Worm (Caenorhabditis elegans): ENCODE data around the gene rfth-1.

The rfth-1 gene

DNA sequence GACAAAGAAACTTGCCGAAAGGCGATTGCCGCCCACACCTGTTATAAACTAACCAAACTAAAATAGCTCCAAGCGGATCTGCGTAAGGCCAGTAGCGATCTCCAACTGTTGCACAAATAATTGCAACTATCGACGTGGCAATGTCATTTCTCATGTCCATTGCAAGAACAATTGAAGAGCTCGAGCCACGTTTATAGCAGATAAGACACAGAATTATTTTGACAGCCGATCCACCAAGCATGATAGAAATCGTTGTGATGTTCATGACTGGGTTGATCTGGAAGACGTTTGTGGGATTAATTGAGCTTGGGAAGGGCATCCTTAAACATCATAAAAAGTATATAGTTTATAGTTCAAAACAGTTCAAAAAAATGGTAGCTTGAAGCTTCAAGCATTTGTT lies 31.9 kb upstream of the rfth-1 start:
- no peak for TF ChIP-seq sea-1 (GFP tag; conservative IDR thresholded peaks at IDR 0.05)
- TF ChIP-seq ama-1 (optimal IDR thresholded peaks at IDR 0.05) = no peak
- no peak for TF ChIP-seq tbx-37 (GFP tag; conservative IDR thresholded peaks at IDR 0.05)
- no peak for TF ChIP-seq ceh-13 (GFP tag; optimal IDR thresholded peaks at IDR 0.05)
- TF ChIP-seq hmg-4 (GFP tag; optimal IDR thresholded peaks at IDR 0.05) = no peak

DNA sequence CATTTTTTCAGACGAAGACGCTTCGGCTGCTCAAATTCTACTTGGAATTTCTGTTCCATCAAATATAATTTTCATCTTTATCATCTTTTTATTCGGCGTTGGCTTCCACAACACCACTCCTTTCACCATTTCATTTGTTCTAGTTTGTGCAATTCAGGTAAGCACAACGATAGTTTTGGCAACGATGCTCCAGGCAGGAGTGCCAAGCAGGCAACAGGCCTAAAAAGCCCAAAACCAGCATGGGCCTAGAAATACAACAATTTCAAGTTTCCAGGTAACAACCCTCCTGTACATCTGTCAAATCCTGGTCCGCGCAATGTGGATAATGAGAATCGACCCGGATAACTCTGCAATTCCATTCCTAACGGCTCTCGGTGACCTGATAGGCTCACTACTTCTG lies 30.1 kb upstream of the rfth-1 start:
- TF ChIP-seq F13C5.2 (tag; optimal IDR thresholded peaks at IDR 0.05) (no peak), aly-1 (tag; optimal IDR thresholded peaks at IDR 0.05) (no peak), hmbx-1 (tag; optimal IDR thresholded peaks at IDR 0.05) (no peak), tbx-37 (GFP tag; conservative IDR thresholded peaks at IDR 0.05) (no peak), ceh-36 (tag; optimal IDR thresholded peaks at IDR 0.05) (no peak)

DNA sequence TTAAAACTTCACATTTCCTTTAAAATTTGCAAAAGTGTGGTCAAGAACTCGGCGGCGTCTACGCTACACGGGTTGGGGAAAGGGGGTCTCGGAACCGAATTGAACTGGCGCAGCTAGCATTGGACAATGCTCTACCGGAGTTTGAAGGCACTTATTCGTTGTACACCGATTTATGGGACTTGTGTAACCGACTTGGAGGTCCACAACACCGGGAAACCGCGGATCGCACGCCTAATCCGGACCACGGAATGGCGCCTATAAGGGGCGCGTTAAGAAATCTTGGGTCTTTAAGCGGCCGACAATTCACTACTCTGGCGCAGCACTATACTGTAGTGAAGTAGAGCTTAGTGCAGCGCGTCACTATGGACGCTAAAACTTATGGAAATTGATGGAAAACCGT lies 27.6 kb upstream of the rfth-1 start:
- TF ChIP-seq hmg-4 (GFP tag; optimal IDR thresholded peaks at IDR 0.05) (no peak), tbx-37 (GFP tag; conservative IDR thresholded peaks at IDR 0.05) (no peak)

DNA sequence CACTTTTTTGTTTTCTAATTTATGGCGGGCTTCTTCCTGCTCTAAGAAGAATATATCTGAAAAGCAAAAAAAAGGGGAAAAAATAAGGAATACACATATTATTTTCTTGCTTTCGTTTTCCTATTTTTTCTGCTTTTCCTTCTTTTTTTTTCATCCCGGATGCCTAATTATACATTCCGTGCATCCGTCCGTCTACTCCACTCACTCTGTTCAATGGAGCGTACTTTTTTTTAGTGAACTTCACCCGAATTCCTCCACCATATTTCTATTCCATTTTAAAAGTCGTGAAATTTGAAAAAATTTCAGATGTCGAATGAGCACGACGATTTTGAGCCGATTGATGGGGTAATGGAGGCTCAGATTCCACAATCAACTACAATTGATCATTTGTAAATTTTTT lies 25.1 kb upstream of the rfth-1 start, which contains the start of gene ZK185.2:
TSS of gene ZK185.2 (plus strand) at position 301 of the 400 bp plus-strand sequence.
- no peak for TF ChIP-seq tbx-37 (GFP tag; conservative IDR thresholded peaks at IDR 0.05)
- no peak for TF ChIP-seq flt-1 (GFP tag; IDR thresholded peaks at IDR 0.05)
- TF ChIP-seq sea-1 (GFP tag; conservative IDR thresholded peaks at IDR 0.05) = no peak
- TF ChIP-seq ama-1 (optimal IDR thresholded peaks at IDR 0.05) = no peak
- no peak for TF ChIP-seq aly-1 (tag; optimal IDR thresholded peaks at IDR 0.05)
- no peak for TF ChIP-seq ceh-36 (tag; optimal IDR thresholded peaks at IDR 0.05)
- TF ChIP-seq F13C5.2 (tag; optimal IDR thresholded peaks at IDR 0.05) = no peak
- no peak for TF ChIP-seq scrt-1 (GFP tag; IDR thresholded peaks at IDR 0.05)
- no peak for TF ChIP-seq pes-1 (GFP tag; IDR thresholded peaks at IDR 0.05)
- TF ChIP-seq tbx-11 (GFP tag; IDR thresholded peaks at IDR 0.05) = no peak
- TF ChIP-seq tra-4 (tag; optimal IDR thresholded peaks at IDR 0.05) = no peak
- no peak for TF ChIP-seq hmbx-1 (tag; optimal IDR thresholded peaks at IDR 0.05)
- TF ChIP-seq hnd-1 (tag; optimal IDR thresholded peaks at IDR 0.05) = no peak
- no peak for TF ChIP-seq ceh-13 (GFP tag; optimal IDR thresholded peaks at IDR 0.05)
- no peak for TF ChIP-seq B0310.2 (tag; optimal IDR thresholded peaks at IDR 0.05)
- no peak for TF ChIP-seq ets-7 (tag; optimal IDR thresholded peaks at IDR 0.05)
- TF ChIP-seq hmg-4 (GFP tag; optimal IDR thresholded peaks at IDR 0.05) = no peak

DNA sequence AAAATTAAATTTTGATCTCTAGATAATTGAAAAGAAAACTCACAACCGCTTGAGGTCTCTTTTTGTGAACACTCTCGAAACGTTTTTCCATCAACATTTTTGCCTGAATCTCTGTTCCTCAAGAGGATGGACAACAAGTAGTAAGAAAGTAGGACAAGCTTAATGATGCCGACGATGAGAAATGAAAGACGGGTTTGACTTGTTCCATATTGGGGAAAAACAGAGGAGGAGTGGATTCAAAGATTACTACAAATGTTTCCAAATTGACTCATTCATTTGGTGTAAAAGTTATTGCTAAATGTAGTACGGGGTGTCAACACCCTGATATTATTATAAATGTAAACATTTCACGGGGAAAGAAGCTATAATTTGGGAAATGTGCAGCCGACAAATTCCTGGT lies 21.9 kb upstream of the rfth-1 start, which contains the start of gene ZK185.4:
TSS of gene ZK185.4 (minus strand) at position 101 of the 400 bp plus-strand sequence.
- TF ChIP-seq hmg-4 (GFP tag; optimal IDR thresholded peaks at IDR 0.05) (no peak), ama-1 (optimal IDR thresholded peaks at IDR 0.05) (no peak), pes-1 (GFP tag; IDR thresholded peaks at IDR 0.05) (no peak), B0310.2 (tag; optimal IDR thresholded peaks at IDR 0.05) (no peak), ets-7 (tag; optimal IDR thresholded peaks at IDR 0.05) (no peak), scrt-1 (GFP tag; IDR thresholded peaks at IDR 0.05) (no peak), tra-4 (tag; optimal IDR thresholded peaks at IDR 0.05) (no peak), ceh-13 (GFP tag; optimal IDR thresholded peaks at IDR 0.05) (no peak), ceh-36 (tag; optimal IDR thresholded peaks at IDR 0.05) (no peak), flt-1 (GFP tag; IDR thresholded peaks at IDR 0.05) (no peak), hmbx-1 (tag; optimal IDR thresholded peaks at IDR 0.05) (no peak), sea-1 (GFP tag; conservative IDR thresholded peaks at IDR 0.05) (no peak), F13C5.2 (tag; optimal IDR thresholded peaks at IDR 0.05) (no peak), tbx-37 (GFP tag; conservative IDR thresholded peaks at IDR 0.05) (no peak), tbx-11 (GFP tag; IDR thresholded peaks at IDR 0.05) (no peak)

DNA sequence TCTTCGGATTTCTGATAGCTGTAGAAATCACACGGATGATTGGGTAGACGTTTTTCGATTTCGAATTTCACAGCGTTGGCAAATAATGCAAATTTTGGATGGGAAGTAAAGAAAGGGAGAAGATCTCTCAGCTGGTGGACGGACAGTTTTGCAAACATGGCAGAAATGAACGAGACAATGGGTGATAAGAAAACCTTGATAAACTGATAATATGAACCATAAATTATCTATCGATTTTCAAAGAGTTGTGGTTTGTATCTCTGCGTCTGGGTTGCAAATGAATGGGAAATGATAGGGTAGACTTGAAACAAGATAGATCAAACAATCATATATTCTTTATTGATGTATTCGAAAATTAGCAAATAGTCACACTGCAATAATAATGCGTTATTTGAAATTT lies 19.1 kb upstream of the rfth-1 start, which contains the start of gene ZK185.3:
TSS of gene ZK185.3 (minus strand) at position 263 of the 400 bp plus-strand sequence.
- no peak for TF ChIP-seq F13C5.2 (tag; optimal IDR thresholded peaks at IDR 0.05)
- no peak for TF ChIP-seq tbx-11 (GFP tag; IDR thresholded peaks at IDR 0.05)
- TF ChIP-seq ama-1 (optimal IDR thresholded peaks at IDR 0.05) = no peak
- no peak for TF ChIP-seq sea-1 (GFP tag; conservative IDR thresholded peaks at IDR 0.05)
- no peak for TF ChIP-seq tra-4 (tag; optimal IDR thresholded peaks at IDR 0.05)
- TF ChIP-seq ceh-13 (GFP tag; optimal IDR thresholded peaks at IDR 0.05) = no peak
- no peak for TF ChIP-seq flt-1 (GFP tag; IDR thresholded peaks at IDR 0.05)
- no peak for TF ChIP-seq tbx-37 (GFP tag; conservative IDR thresholded peaks at IDR 0.05)
- TF ChIP-seq hmg-4 (GFP tag; optimal IDR thresholded peaks at IDR 0.05) = no peak
- no peak for TF ChIP-seq ets-7 (tag; optimal IDR thresholded peaks at IDR 0.05)
- TF ChIP-seq B0310.2 (tag; optimal IDR thresholded peaks at IDR 0.05) = no peak
- no peak for TF ChIP-seq aly-1 (tag; optimal IDR thresholded peaks at IDR 0.05)
- no peak for TF ChIP-seq scrt-1 (GFP tag; IDR thresholded peaks at IDR 0.05)
- no peak for TF ChIP-seq hmbx-1 (tag; optimal IDR thresholded peaks at IDR 0.05)
- no peak for TF ChIP-seq hnd-1 (tag; optimal IDR thresholded peaks at IDR 0.05)
- TF ChIP-seq ceh-36 (tag; optimal IDR thresholded peaks at IDR 0.05) = no peak
- no peak for TF ChIP-seq pes-1 (GFP tag; IDR thresholded peaks at IDR 0.05)

DNA sequence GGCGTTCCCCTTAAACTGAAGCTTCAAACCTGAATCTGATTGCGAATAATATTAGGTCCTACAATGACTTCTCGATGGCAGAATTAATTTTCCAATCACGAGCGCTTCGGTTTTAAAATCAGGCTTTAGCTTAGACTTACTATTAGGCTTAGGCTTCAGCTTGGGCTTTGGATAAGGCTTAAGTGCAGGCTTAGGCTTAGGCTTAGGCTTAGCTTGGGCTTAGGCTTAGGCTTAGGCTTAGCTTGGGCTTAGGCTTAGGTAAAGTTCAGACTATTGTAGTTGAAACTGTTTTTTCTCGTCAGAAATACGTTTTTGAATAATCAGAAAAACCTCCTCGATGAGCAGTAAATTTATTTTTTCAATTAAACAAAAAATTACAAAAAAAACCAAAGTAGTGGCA lies 15.6 kb upstream of the rfth-1 start:
- TF ChIP-seq ceh-36 (tag; optimal IDR thresholded peaks at IDR 0.05) (peak; percentile 72), scrt-1 (GFP tag; IDR thresholded peaks at IDR 0.05) (no peak)

DNA sequence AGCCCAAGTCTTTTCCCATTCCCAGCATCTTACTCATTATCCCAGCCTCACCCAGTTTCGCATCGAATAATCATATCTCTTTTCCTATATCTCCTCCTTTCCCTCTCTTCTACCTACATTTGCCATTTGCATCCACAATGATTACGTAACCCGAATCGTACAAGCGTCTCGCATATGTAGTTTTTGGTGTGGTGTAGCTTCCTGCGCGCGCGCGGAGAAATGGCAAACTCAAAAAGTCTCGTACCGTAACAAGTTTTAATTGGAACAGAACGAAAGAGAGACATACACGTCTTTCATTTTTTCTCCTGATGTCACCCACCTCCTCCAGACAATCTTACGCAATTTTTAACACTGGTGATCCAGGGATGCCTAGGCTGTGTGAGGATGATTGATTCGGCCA lies 14.9 kb upstream of the rfth-1 start:
- TF ChIP-seq tbx-37 (GFP tag; conservative IDR thresholded peaks at IDR 0.05) (no peak), scrt-1 (GFP tag; IDR thresholded peaks at IDR 0.05) (no peak), flt-1 (GFP tag; IDR thresholded peaks at IDR 0.05) (no peak), tbx-11 (GFP tag; IDR thresholded peaks at IDR 0.05) (no peak)

DNA sequence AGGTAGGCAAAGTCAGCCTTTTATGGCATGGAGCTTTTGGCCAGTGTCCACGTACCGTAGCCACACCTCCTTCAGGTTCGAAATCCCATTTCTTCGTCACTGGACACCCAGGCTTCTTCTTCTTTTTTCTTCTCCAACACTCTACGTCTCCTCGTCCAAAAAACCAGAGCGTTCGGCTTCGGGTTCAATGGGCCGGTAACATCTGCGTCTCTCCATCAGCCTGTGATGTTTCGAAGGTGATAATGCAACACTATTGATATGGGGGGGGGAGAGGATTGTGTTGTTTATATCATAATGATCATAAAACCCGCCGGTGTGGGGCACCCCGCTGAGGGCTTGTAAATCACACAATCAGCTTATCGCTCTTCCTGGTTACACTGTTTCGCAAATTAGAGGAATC lies 13.8 kb upstream of the rfth-1 start, which contains the start of gene ZK180.6:
TSS of gene ZK180.6 (minus strand) at position 101 of the 400 bp plus-strand sequence.
- no peak for TF ChIP-seq tbx-11 (GFP tag; IDR thresholded peaks at IDR 0.05)
- TF ChIP-seq ama-1 (optimal IDR thresholded peaks at IDR 0.05) = no peak
- TF ChIP-seq hmbx-1 (tag; optimal IDR thresholded peaks at IDR 0.05) = no peak
- TF ChIP-seq hnd-1 (tag; optimal IDR thresholded peaks at IDR 0.05) = no peak
- TF ChIP-seq B0310.2 (tag; optimal IDR thresholded peaks at IDR 0.05) = no peak
- no peak for TF ChIP-seq flt-1 (GFP tag; IDR thresholded peaks at IDR 0.05)
- no peak for TF ChIP-seq ceh-13 (GFP tag; optimal IDR thresholded peaks at IDR 0.05)
- TF ChIP-seq hmg-4 (GFP tag; optimal IDR thresholded peaks at IDR 0.05) = no peak
- no peak for TF ChIP-seq aly-1 (tag; optimal IDR thresholded peaks at IDR 0.05)
- TF ChIP-seq F13C5.2 (tag; optimal IDR thresholded peaks at IDR 0.05) = no peak
- TF ChIP-seq sea-1 (GFP tag; conservative IDR thresholded peaks at IDR 0.05) = no peak
- no peak for TF ChIP-seq pes-1 (GFP tag; IDR thresholded peaks at IDR 0.05)

All from whole organism, early embryonic.